Worm (Caenorhabditis elegans): ENCODE measurements around the gene C17C3.15.

ce11 chrII:5599326-5600044 lies 29.0 kb downstream of the C17C3.15 start, which contains the start of gene C17G10.10:
- no peak for TF ChIP-seq T23F11.4 (GFP tag; optimal IDR thresholded peaks at IDR 0.05)
- TF ChIP-seq zip-5 (tag; optimal IDR thresholded peaks at IDR 0.05) = no peak
- TF ChIP-seq unc-42 (tag; optimal IDR thresholded peaks at IDR 0.05) = no peak
- no peak for TF ChIP-seq madf-2 (tag; optimal IDR thresholded peaks at IDR 0.05)
- peak; percentile 17 for TF ChIP-seq ama-1 (optimal IDR thresholded peaks at IDR 0.05)
- no peak for TF ChIP-seq pros-1 (tag; optimal IDR thresholded peaks at IDR 0.05)
- no peak for TF ChIP-seq K09A11.1 (tag; optimal IDR thresholded peaks at IDR 0.05; ENCODE audit: insufficient read depth)
- TF ChIP-seq elt-4 (tag; optimal IDR thresholded peaks at IDR 0.05) = no peak
- no peak for TF ChIP-seq odd-2 (tag; optimal IDR thresholded peaks at IDR 0.05)
- no peak for TF ChIP-seq unc-86 (tag; optimal IDR thresholded peaks at IDR 0.05)

All from whole organism, late embryonic.